Worm (Caenorhabditis elegans) whole organism, midembryonic: ENCODE results near the gene C53B7.6.

Experiments used
- T22C8.4 ChIP-seq: fragments of 200-800 bp; sonication (Bioruptor generic); IDR thresholded peaks from 2 replicates; pipeline ENCODE4 v1.3.6; 2022; ENCODE audit warnings: missing genetic modification characterization, missing compliant biosample characterization
- cog-1 ChIP-seq: sonication (generic microtip); optimal IDR thresholded peaks from 2 replicates; lab custom pipeline; 2016; ENCODE audit warnings: missing genetic modification characterization, missing compliant biosample characterization
- flt-1 ChIP-seq: fragments of 200-800 bp; sonication (Bioruptor generic); IDR thresholded peaks from 2 replicates; pipeline ENCODE4 v1.3.6; 2022; ENCODE audit warnings: missing genetic modification characterization, missing compliant biosample characterization
- klf-2 ChIP-seq: fragments of 200-800 bp; sonication (Bioruptor generic); conservative IDR thresholded peaks from 2 replicates; pipeline ENCODE4 v1.3.6; 2022; ENCODE audit warnings: missing genetic modification reagents, missing genetic modification characterization, missing compliant biosample characterization
- med-1 ChIP-seq: sonication (generic microtip); optimal IDR thresholded peaks from 2 replicates; lab custom pipeline; 2017; ENCODE audit warnings: missing genetic modification characterization, mild to moderate bottlenecking, missing compliant biosample characterization, antibody characterized with exemption, missing genetic modification reagents; ENCODE audit not compliant: insufficient read depth
- ref-1 ChIP-seq: fragments of 200-800 bp; sonication (Bioruptor generic); conservative IDR thresholded peaks from 2 replicates; pipeline ENCODE4 v1.3.6; 2022; ENCODE audit warnings: missing genetic modification reagents, missing genetic modification characterization, missing compliant biosample characterization
- tab-1 ChIP-seq: fragments of 200-800 bp; sonication (Bioruptor generic); IDR thresholded peaks from 2 replicates; pipeline ENCODE4 v1.3.6; 2022; ENCODE audit warnings: missing genetic modification characterization, missing compliant biosample characterization
- ztf-23 ChIP-seq: fragments of 200-800 bp; sonication (Bioruptor generic); IDR thresholded peaks from 2 replicates; pipeline ENCODE4 v1.3.6; 2022; ENCODE audit warnings: missing genetic modification reagents, missing genetic modification characterization, missing compliant biosample characterization
- ztf-29 ChIP-seq: fragments of 200-800 bp; sonication (Bioruptor generic); IDR thresholded peaks from 2 replicates; pipeline ENCODE4 v1.3.6; 2022; ENCODE audit warnings: missing genetic modification reagents, missing genetic modification characterization, missing compliant biosample characterization

ce11 chrX:6865839-6866238, 2.7 kb downstream of the C53B7.6 start, which contains the start of gene odr-10:
- TF ChIP-seq cog-1 (no peak), ref-1 (no peak), flt-1 (GFP tag; lab: Robert Waterston, UW) (no peak), ztf-23 (GFP tag; lab: Robert Waterston, UW) (no peak), klf-2 (GFP tag; lab: Robert Waterston, UW) (no peak), ztf-29 (no peak), T22C8.4 (GFP tag; lab: Robert Waterston, UW) (no peak), tab-1 (GFP tag; lab: Robert Waterston, UW) (no peak), med-1 (GFP tag; lab: Kevin White, UChicago) (no peak)
